Fruit fly (Drosophila melanogaster) whole organism, prepupa: ENCODE data around the gene DENR.
A peak's percentile ranks its signal among the peaks of the same experiment; 100 is the strongest.

ENCODE experiments used
- Blimp-1 ChIP-seq: fragments of 200-800 bp; sonication (Bioruptor generic); optimal IDR thresholded peaks from 3 replicates; lab custom pipeline; 2017; ENCODE audit warnings: missing biosample characterization, missing genetic modification characterization, mild to moderate bottlenecking, moderate library complexity, missing genetic modification reagents
- CG11294 ChIP-seq: fragments of 200-800 bp; sonication (Bioruptor generic); IDR thresholded peaks from 2 replicates; pipeline ENCODE4 v1.3.6; 2022; ENCODE audit warnings: missing biosample characterization, missing genetic modification characterization
- CG11762 ChIP-seq: fragments of 200-800 bp; sonication (Bioruptor generic); optimal IDR thresholded peaks from 3 replicates; lab custom pipeline; 2016; ENCODE audit warnings: missing biosample characterization, missing genetic modification characterization; ENCODE audit not compliant: insufficient read depth
- CG11902 ChIP-seq: fragments of 200-800 bp; sonication (Bioruptor generic); optimal IDR thresholded peaks from 3 replicates; lab custom pipeline; 2016; ENCODE audit warnings: missing biosample characterization, missing genetic modification characterization
- CG15336 ChIP-seq: fragments of 200-800 bp; sonication (Bioruptor generic); IDR thresholded peaks from 2 replicates; pipeline ENCODE4 v1.3.6; 2022; ENCODE audit warnings: missing biosample characterization, missing genetic modification characterization
- CG16779 ChIP-seq: fragments of 200-800 bp; sonication (Bioruptor generic); optimal IDR thresholded peaks from 3 replicates; lab custom pipeline; 2017; ENCODE audit warnings: missing biosample characterization, mild to moderate bottlenecking, missing genetic modification characterization
- CG3032 ChIP-seq: fragments of 200-800 bp; optimal IDR thresholded peaks from 2 replicates; lab custom pipeline; 2019; ENCODE audit warnings: missing biosample characterization, mild to moderate bottlenecking, missing genetic modification characterization, moderate library complexity
- CG31627 ChIP-seq: fragments of 200-800 bp; sonication (Bioruptor generic); optimal IDR thresholded peaks from 3 replicates; lab custom pipeline; 2016; ENCODE audit warnings: missing biosample characterization, missing genetic modification characterization
- CG32006 ChIP-seq: fragments of 200-800 bp; sonication (Bioruptor generic); optimal IDR thresholded peaks from 3 replicates; lab custom pipeline; 2017; ENCODE audit warnings: missing biosample characterization, mild to moderate bottlenecking, missing genetic modification characterization
- CG34406 ChIP-seq: fragments of 200-800 bp; sonication (Bioruptor generic); optimal IDR thresholded peaks from 3 replicates; lab custom pipeline; 2016; ENCODE audit warnings: missing biosample characterization, missing genetic modification characterization
- CG3919 ChIP-seq: fragments of 200-800 bp; sonication (Bioruptor generic); optimal IDR thresholded peaks from 3 replicates; lab custom pipeline; 2016; ENCODE audit warnings: missing biosample characterization, missing genetic modification characterization
- CG4318 ChIP-seq: fragments of 200-800 bp; sonication (Bioruptor generic); optimal IDR thresholded peaks from 3 replicates; lab custom pipeline; 2017; ENCODE audit warnings: missing biosample characterization, mild to moderate bottlenecking, missing genetic modification characterization
- CG6163 ChIP-seq: fragments of 200-800 bp; sonication (Bioruptor generic); IDR thresholded peaks from 3 replicates; pipeline ENCODE4 v1.3.6; 2022; ENCODE audit warnings: missing biosample characterization, missing genetic modification characterization
- CG6276 ChIP-seq: fragments of 200-800 bp; sonication (Bioruptor generic); optimal IDR thresholded peaks from 2 replicates; lab custom pipeline; 2017; ENCODE audit warnings: missing biosample characterization, mild to moderate bottlenecking, missing genetic modification characterization
- CG6808 ChIP-seq: fragments of 200-800 bp; sonication (Bioruptor generic); optimal IDR thresholded peaks from 3 replicates; lab custom pipeline; 2017; ENCODE audit warnings: missing biosample characterization, missing genetic modification characterization, mild to moderate bottlenecking, moderate library complexity, missing genetic modification reagents
- CG8119 ChIP-seq: fragments of 200-800 bp; sonication (Bioruptor generic); IDR thresholded peaks from 3 replicates; pipeline ENCODE4 v1.3.6; 2022; ENCODE audit warnings: missing biosample characterization, missing genetic modification characterization
- CG8319 ChIP-seq: fragments of 200-800 bp; sonication (Bioruptor generic); optimal IDR thresholded peaks from 3 replicates; lab custom pipeline; 2016; ENCODE audit warnings: missing biosample characterization, missing genetic modification characterization
- CG8632 ChIP-seq: fragments of 200-800 bp; sonication (Bioruptor generic); optimal IDR thresholded peaks from 3 replicates; lab custom pipeline; 2016; ENCODE audit warnings: missing biosample characterization, missing genetic modification characterization
- Eip75B ChIP-seq: fragments of 200-800 bp; sonication (Bioruptor generic); optimal IDR thresholded peaks from 3 replicates; lab custom pipeline; 2016; ENCODE audit warnings: missing biosample characterization, missing genetic modification characterization
- Eip78C ChIP-seq: fragments of 200-800 bp; sonication (Bioruptor generic); peaks from one replicate; lab custom pipeline; 2016; ENCODE audit warnings: missing biosample characterization, missing genetic modification characterization
- Eip93F ChIP-seq: fragments of 200-800 bp; sonication (Bioruptor generic); optimal IDR thresholded peaks from 2 replicates; lab custom pipeline; 2016; ENCODE audit warnings: missing biosample characterization, mild to moderate bottlenecking, missing genetic modification characterization
- Ets21C ChIP-seq: fragments of 200-800 bp; sonication (Bioruptor generic); optimal IDR thresholded peaks from 3 replicates; lab custom pipeline; 2016; ENCODE audit warnings: missing biosample characterization, missing genetic modification characterization
- Ets96B ChIP-seq: fragments of 200-800 bp; optimal IDR thresholded peaks from 2 replicates; lab custom pipeline; 2019; ENCODE audit warnings: missing biosample characterization, mild to moderate bottlenecking, missing genetic modification characterization, moderate library complexity
- Hr4 ChIP-seq: fragments of 200-800 bp; sonication (Bioruptor generic); optimal IDR thresholded peaks from 3 replicates; lab custom pipeline; 2016; ENCODE audit warnings: missing biosample characterization, missing genetic modification characterization
- Lpt ChIP-seq: fragments of 200-800 bp; sonication (Bioruptor generic); optimal IDR thresholded peaks from 3 replicates; lab custom pipeline; 2016; ENCODE audit warnings: missing biosample characterization, missing genetic modification characterization
- OdsH ChIP-seq: fragments of 200-800 bp; sonication (Bioruptor generic); optimal IDR thresholded peaks from 3 replicates; lab custom pipeline; 2016; ENCODE audit warnings: missing biosample characterization, missing genetic modification characterization
- Smox ChIP-seq: fragments of 200-800 bp; sonication (Bioruptor generic); optimal IDR thresholded peaks from 3 replicates; lab custom pipeline; 2016; ENCODE audit warnings: missing biosample characterization, missing genetic modification characterization
- Sox102F ChIP-seq: fragments of 200-800 bp; sonication (Bioruptor generic); optimal IDR thresholded peaks from 2 replicates; lab custom pipeline; 2016; ENCODE audit warnings: missing biosample characterization, mild to moderate bottlenecking, missing genetic modification characterization
- Sox14 ChIP-seq: fragments of 200-800 bp; sonication (Bioruptor generic); optimal IDR thresholded peaks from 3 replicates; lab custom pipeline; 2016; ENCODE audit warnings: missing biosample characterization, missing genetic modification characterization
- achi ChIP-seq: fragments of 200-800 bp; sonication (Bioruptor generic); optimal IDR thresholded peaks from 3 replicates; lab custom pipeline; 2016; ENCODE audit warnings: missing biosample characterization, missing genetic modification characterization
- acj6 ChIP-seq: fragments of 200-800 bp; sonication (Bioruptor generic); optimal IDR thresholded peaks from 3 replicates; lab custom pipeline; 2016; ENCODE audit warnings: missing biosample characterization, missing genetic modification characterization
- cyc ChIP-seq: fragments of 200-800 bp; sonication (Bioruptor generic); optimal IDR thresholded peaks from 3 replicates; lab custom pipeline; 2016; ENCODE audit warnings: missing biosample characterization, missing genetic modification characterization
- dac ChIP-seq: fragments of 200-800 bp; sonication (Bioruptor generic); optimal IDR thresholded peaks from 2 replicates; lab custom pipeline; 2017; ENCODE audit warnings: missing biosample characterization, mild to moderate bottlenecking, missing genetic modification characterization
- dsx ChIP-seq: fragments of 200-800 bp; optimal IDR thresholded peaks from 3 replicates; lab custom pipeline; 2019; ENCODE audit warnings: missing biosample characterization, mild to moderate bottlenecking, missing genetic modification characterization, moderate library complexity; ENCODE audit not compliant: poor library complexity, severe bottlenecking
- eg ChIP-seq: fragments of 200-800 bp; sonication (Bioruptor generic); IDR thresholded peaks from 3 replicates; pipeline ENCODE4 v1.3.6; 2022; ENCODE audit warnings: missing biosample characterization, missing genetic modification characterization
- esn ChIP-seq: fragments of 200-800 bp; sonication (Bioruptor generic); optimal IDR thresholded peaks from 2 replicates; lab custom pipeline; 2016; ENCODE audit warnings: missing biosample characterization, mild to moderate bottlenecking, missing genetic modification characterization, moderate library complexity
- fd59A ChIP-seq: fragments of 200-800 bp; sonication (Bioruptor generic); optimal IDR thresholded peaks from 2 replicates; lab custom pipeline; 2017; ENCODE audit warnings: missing biosample characterization, mild to moderate bottlenecking, missing genetic modification characterization, missing genetic modification reagents
- fd85E ChIP-seq: fragments of 200-800 bp; sonication (Bioruptor generic); optimal IDR thresholded peaks from 3 replicates; lab custom pipeline; 2016; ENCODE audit warnings: missing biosample characterization, missing genetic modification characterization
- lz ChIP-seq: fragments of 200-800 bp; sonication (Bioruptor generic); optimal IDR thresholded peaks from 3 replicates; lab custom pipeline; 2016; ENCODE audit warnings: missing biosample characterization, missing genetic modification characterization
- net ChIP-seq: fragments of 200-800 bp; sonication (Bioruptor generic); optimal IDR thresholded peaks from 3 replicates; lab custom pipeline; 2016; ENCODE audit warnings: missing biosample characterization, missing genetic modification characterization
- pdm3 ChIP-seq: fragments of 200-800 bp; sonication (Bioruptor generic); optimal IDR thresholded peaks from 3 replicates; lab custom pipeline; 2016; ENCODE audit warnings: missing biosample characterization, missing genetic modification characterization
- salr ChIP-seq, 2 experiments: fragments of 200-800 bp; sonication (Bioruptor generic); optimal IDR thresholded peaks; 3 replicates each; lab custom pipeline; 2016 to 2018; ENCODE audit warnings: missing biosample characterization in 2 of 2, missing genetic modification characterization in 2 of 2, mild to moderate bottlenecking in 1 of 2
- spab ChIP-seq: fragments of 200-800 bp; sonication (Bioruptor generic); optimal IDR thresholded peaks from 2 replicates; lab custom pipeline; 2017; ENCODE audit warnings: missing biosample characterization, mild to moderate bottlenecking, missing genetic modification characterization, missing genetic modification reagents
- ss ChIP-seq, 2 experiments: fragments of 200-800 bp; sonication (Bioruptor generic); optimal IDR thresholded peaks; 2 replicates in 1 of 2; 3 replicates in 1 of 2; lab custom pipeline; 2017 to 2018; ENCODE audit warnings: mild to moderate bottlenecking in 2 of 2, missing biosample characterization in 2 of 2, missing genetic modification characterization in 2 of 2, moderate library complexity in 1 of 2
- svp ChIP-seq: fragments of 200-800 bp; sonication (Bioruptor generic); peaks from one replicate; lab custom pipeline; 2016; ENCODE audit warnings: missing biosample characterization, missing genetic modification characterization
- topi ChIP-seq: fragments of 200-800 bp; sonication (Bioruptor generic); optimal IDR thresholded peaks from 3 replicates; lab custom pipeline; 2016; ENCODE audit warnings: missing biosample characterization, missing genetic modification characterization

DENR gene

DNA sequence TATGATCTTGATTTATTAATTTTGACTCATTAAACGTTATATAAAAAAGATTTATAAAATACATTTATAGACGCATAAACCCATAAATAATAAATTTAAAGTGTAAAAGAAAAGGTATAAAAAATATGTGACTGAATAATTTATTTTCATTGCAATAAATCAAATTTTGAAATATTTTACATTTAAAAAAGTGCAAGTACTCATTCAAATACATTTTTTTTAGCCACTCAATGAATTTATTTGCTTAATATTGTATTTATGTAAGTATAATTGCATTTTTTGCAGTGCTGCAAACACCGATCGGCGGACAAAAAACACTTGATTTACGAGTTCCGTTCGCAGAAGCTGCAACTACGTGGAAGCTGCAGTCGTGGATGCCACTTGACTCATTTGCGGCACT, 26.6 kb downstream of the DENR start (continued):
- no peak for TF ChIP-seq cyc (GFP tag; lab: Kevin White, UChicago)

DNA sequence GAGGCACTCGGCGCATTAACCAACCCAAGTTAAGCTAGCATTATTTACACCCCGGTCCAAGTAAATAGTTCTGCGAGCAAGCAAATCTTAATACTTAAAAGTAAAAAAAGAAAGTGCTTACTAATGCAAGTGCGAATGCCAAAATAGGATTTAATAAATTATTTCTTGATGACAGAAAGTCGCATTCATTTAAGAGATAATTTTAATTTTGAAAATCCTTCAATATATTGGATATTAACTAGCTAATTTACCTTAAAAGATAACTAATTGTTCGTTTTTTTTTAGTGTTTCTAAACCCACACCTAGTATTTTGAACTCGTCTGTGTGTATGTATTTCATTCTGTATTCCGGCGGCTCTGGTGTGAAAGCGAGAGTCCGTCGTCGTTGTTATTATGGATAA, 31.6 kb downstream of the DENR start:
- TF ChIP-seq CG3032 (tag; lab: Kevin White, UChicago) (no peak), Ets21C (GFP tag; lab: Kevin White, UChicago) (no peak), CG6276 (GFP tag; lab: Kevin White, UChicago) (peak; percentile 60), CG34406 (GFP tag; lab: Kevin White, UChicago) (no peak), CG8119 (GFP tag; lab: Robert Waterston, UW) (peak; percentile 70), acj6 (peak; percentile 4), achi (GFP tag; lab: Kevin White, UChicago) (peak; percentile 21), lz (no peak), OdsH (GFP tag; lab: Kevin White, UChicago) (peak; percentile 37), Eip75B (no peak), CG6163 (GFP tag; lab: Robert Waterston, UW) (0 out of 3 replicates have a peak, but pooled peaks have one; percentile 38), CG15336 (GFP tag; lab: Robert Waterston, UW) (peak; percentile 75), fd59A (no peak), CG11294 (no peak; the same call in 1 of the 2 replicates), CG8632 (GFP tag; lab: Kevin White, UChicago) (peak; percentile 33), Ets96B (tag; lab: Kevin White, UChicago) (no peak), pdm3 (GFP tag; lab: Kevin White, UChicago) (peak; percentile 30), Sox102F (GFP tag; lab: Kevin White, UChicago) (no peak), Hr4 (GFP tag; lab: Kevin White, UChicago) (peak; percentile 43), CG11762 (no peak), Lpt (no peak), Eip78C (GFP tag; lab: Kevin White, UChicago) (peak; percentile 75), CG32006 (GFP tag; lab: Kevin White, UChicago) (peak; percentile 58), CG8319 (GFP tag; lab: Kevin White, UChicago) (no peak), dsx (GFP tag; lab: Kevin White, UChicago) (no peak), net (GFP tag; lab: Kevin White, UChicago) (peak; percentile 2), svp (no peak), eg (GFP tag; lab: Robert Waterston, UW) (peak; percentile 55; the same call in 2 of the 3 replicates)
- TF ChIP-seq, all 60 proteins: peak for 14

DNA sequence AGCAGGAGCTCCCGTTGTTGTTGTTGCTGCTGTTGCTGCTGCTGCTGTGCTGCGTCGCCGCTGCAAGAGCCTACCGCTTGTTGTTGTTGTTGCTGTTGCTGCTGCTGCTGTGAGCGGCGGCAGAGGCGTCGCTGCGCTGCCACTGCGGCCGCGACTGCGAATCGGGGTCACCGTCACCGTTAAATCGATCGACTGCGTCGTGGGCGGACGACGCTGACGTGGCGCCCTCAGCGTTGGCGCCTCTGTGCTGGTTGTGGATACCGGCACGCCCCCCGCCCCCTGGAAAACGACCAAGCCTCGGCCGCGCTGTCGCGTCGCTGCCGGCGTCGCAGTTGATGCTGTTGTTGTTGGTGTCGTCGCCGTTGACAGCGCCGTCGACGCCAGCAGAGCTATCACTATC, 36.8 kb downstream of the DENR start:
- TF ChIP-seq dac (GFP tag; lab: Kevin White, UChicago): no peak
- TF ChIP-seq CG15336 (GFP tag; lab: Robert Waterston, UW): no peak
- TF ChIP-seq CG6808 (GFP tag; lab: Kevin White, UChicago): no peak
- TF ChIP-seq CG8119 (GFP tag; lab: Robert Waterston, UW): no peak
- TF ChIP-seq salr (GFP tag; optimal IDR thresholded peaks at IDR 0.05; lab: Kevin White, UChicago): no peak
- TF ChIP-seq CG31627 (GFP tag; lab: Kevin White, UChicago): no peak
- TF ChIP-seq Blimp-1 (GFP tag; lab: Kevin White, UChicago): no peak
- no peak for TF ChIP-seq Eip93F
- no peak for TF ChIP-seq spab

DNA sequence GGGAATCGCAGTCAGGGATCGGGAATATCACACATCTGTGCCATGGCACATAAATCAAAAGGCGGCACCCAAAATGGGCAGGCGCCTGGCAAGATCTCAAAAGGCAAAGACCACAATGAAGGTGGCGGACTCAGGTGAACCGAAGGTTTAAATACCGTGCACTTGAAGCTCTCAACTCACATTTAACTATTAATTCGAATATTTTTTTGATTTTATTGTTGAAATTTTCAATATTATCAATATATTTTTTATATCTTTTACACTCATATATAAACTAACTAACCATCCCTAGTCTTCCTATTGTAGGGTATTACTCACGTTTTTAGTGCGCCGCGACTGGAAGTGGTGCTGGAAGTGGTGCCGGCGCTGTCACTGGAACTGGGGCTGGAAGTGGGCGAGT, 37.4 kb downstream of the DENR start:
- TF ChIP-seq CG11762 (no peak), net (GFP tag; lab: Kevin White, UChicago) (peak; percentile 1), spab (no peak), svp (peak; percentile 55), Smox (GFP tag; lab: Kevin White, UChicago) (no peak), pdm3 (GFP tag; lab: Kevin White, UChicago) (no peak), CG16779 (tag; lab: Kevin White, UChicago) (no peak), topi (GFP tag; lab: Kevin White, UChicago) (no peak), CG3919 (GFP tag; lab: Kevin White, UChicago) (peak; percentile 37), eg (GFP tag; lab: Robert Waterston, UW) (no peak), Sox102F (GFP tag; lab: Kevin White, UChicago) (no peak), dsx (GFP tag; lab: Kevin White, UChicago) (no peak), Lpt (no peak), CG31627 (GFP tag; lab: Kevin White, UChicago) (no peak), CG11902 (no peak), ss (GFP tag; optimal IDR thresholded peaks at IDR 0.05; lab: Kevin White, UChicago) (no peak), CG6808 (GFP tag; lab: Kevin White, UChicago) (no peak), Sox14 (GFP tag; lab: Kevin White, UChicago) (no peak), CG6276 (GFP tag; lab: Kevin White, UChicago) (no peak), CG4318 (GFP tag; lab: Kevin White, UChicago) (no peak), fd85E (GFP tag; lab: Kevin White, UChicago) (no peak), esn (GFP tag; lab: Kevin White, UChicago) (no peak), CG11294 (no peak)
